Worm (Caenorhabditis elegans): ENCODE measurements around the gene ZK688.12.
A peak's percentile ranks its signal among the peaks of the same experiment; 100 is the strongest.

Gene ZK688.12

ce11 chrIII:7892333-7892732, 21.1 kb downstream of the ZK688.12 start:
- TF ChIP-seq hmbx-1 (tag; optimal IDR thresholded peaks at IDR 0.05) (no peak), B0310.2 (tag; optimal IDR thresholded peaks at IDR 0.05) (no peak), scrt-1 (GFP tag; IDR thresholded peaks at IDR 0.05) (no peak), tbx-37 (GFP tag; conservative IDR thresholded peaks at IDR 0.05) (no peak), ama-1 (optimal IDR thresholded peaks at IDR 0.05) (no peak), hmg-4 (GFP tag; optimal IDR thresholded peaks at IDR 0.05) (no peak), pes-1 (GFP tag; IDR thresholded peaks at IDR 0.05) (no peak), tbx-11 (GFP tag; IDR thresholded peaks at IDR 0.05) (no peak), ceh-36 (tag; optimal IDR thresholded peaks at IDR 0.05) (no peak), hnd-1 (tag; optimal IDR thresholded peaks at IDR 0.05) (no peak), ceh-13 (GFP tag; optimal IDR thresholded peaks at IDR 0.05) (no peak), tra-4 (tag; optimal IDR thresholded peaks at IDR 0.05) (no peak), aly-1 (tag; optimal IDR thresholded peaks at IDR 0.05) (no peak), flt-1 (GFP tag; IDR thresholded peaks at IDR 0.05) (no peak)

DNA sequence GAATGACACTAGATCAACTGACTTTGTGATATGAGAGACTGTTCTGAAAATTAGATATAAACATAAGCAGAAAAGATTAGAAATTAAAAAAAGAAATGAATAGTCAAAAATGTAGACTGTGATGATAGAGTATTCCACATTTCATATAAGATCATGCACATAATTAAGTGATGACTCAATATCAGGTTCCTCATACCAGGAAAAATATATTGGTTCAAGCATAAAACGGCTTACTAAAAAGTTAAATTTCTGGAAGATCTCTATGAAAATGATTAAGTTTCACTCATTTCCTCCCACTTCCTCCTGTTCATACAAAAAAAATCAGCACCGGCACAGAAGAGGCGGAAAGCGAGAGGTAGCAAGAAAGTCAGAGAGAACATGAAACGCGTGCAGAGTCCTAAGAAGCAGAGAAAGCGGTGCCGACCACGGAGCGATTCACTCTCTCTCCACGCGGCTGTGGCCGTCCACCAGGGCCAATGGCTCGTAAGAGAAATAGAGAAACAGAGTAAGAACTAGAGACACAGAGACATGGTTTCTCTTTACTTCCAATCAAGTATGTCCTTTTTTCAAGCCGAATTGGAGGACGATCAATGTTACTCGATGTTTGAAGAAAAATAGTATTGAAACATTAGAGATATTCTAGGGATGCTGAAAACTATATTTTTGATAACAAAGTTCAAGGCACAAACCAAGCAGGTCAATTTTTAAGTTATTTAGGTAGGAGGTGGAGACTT, 21.6 kb downstream of the ZK688.12 start, which contains the start of the genes ZK688.5 and fahd-1:
TSS of gene ZK688.5 (minus strand) at position 51 of the 734 bp plus-strand sequence.
TSS of gene fahd-1 (plus strand) at position 684 of the 734 bp plus-strand sequence.
- peak; percentile 10 for TF ChIP-seq F13C5.2 (tag; optimal IDR thresholded peaks at IDR 0.05)
- peak; percentile 58; the same call in 1 of the 2 replicates for TF ChIP-seq sea-1 (GFP tag; conservative IDR thresholded peaks at IDR 0.05)
- TF ChIP-seq tbx-37 (GFP tag; conservative IDR thresholded peaks at IDR 0.05), result no peak
- TF ChIP-seq aly-1 (tag; optimal IDR thresholded peaks at IDR 0.05), result no peak

- no peak for TF ChIP-seq scrt-1 (GFP tag; IDR thresholded peaks at IDR 0.05)
- TF ChIP-seq ets-7 (tag; optimal IDR thresholded peaks at IDR 0.05), result no peak
- no peak for TF ChIP-seq ceh-13 (GFP tag; optimal IDR thresholded peaks at IDR 0.05)
- no peak for TF ChIP-seq tbx-11 (GFP tag; IDR thresholded peaks at IDR 0.05)
- no peak for TF ChIP-seq hmbx-1 (tag; optimal IDR thresholded peaks at IDR 0.05)
- TF ChIP-seq aly-1 (tag; optimal IDR thresholded peaks at IDR 0.05), result no peak
- TF ChIP-seq B0310.2 (tag; optimal IDR thresholded peaks at IDR 0.05), result no peak
- no peak for TF ChIP-seq pes-1 (GFP tag; IDR thresholded peaks at IDR 0.05)
- TF ChIP-seq tbx-37 (GFP tag; conservative IDR thresholded peaks at IDR 0.05), result no peak
- TF ChIP-seq sea-1 (GFP tag; conservative IDR thresholded peaks at IDR 0.05), result no peak
- TF ChIP-seq ama-1 (optimal IDR thresholded peaks at IDR 0.05), result no peak
- TF ChIP-seq F13C5.2 (tag; optimal IDR thresholded peaks at IDR 0.05), result no peak
- no peak for TF ChIP-seq tra-4 (tag; optimal IDR thresholded peaks at IDR 0.05)
- TF ChIP-seq hmg-4 (GFP tag; optimal IDR thresholded peaks at IDR 0.05), result no peak
- no peak for TF ChIP-seq ceh-36 (tag; optimal IDR thresholded peaks at IDR 0.05)
- no peak for TF ChIP-seq hnd-1 (tag; optimal IDR thresholded peaks at IDR 0.05)
- TF ChIP-seq flt-1 (GFP tag; IDR thresholded peaks at IDR 0.05), result no peak
These were observed 24.4 kb downstream of the ZK688.12 start for ce11 chrIII:7889036-7889435.

ce11 chrIII:7884863-7885262, 28.5 kb downstream of the ZK688.12 start, which contains the start of gene ZK688.11:
Gene ZK688.11 (minus strand): TSS chrIII:7884963.
- TF ChIP-seq aly-1 (tag; optimal IDR thresholded peaks at IDR 0.05), result no peak
- TF ChIP-seq scrt-1 (GFP tag; IDR thresholded peaks at IDR 0.05), result no peak
- TF ChIP-seq tbx-11 (GFP tag; IDR thresholded peaks at IDR 0.05), result no peak
- TF ChIP-seq tbx-37 (GFP tag; conservative IDR thresholded peaks at IDR 0.05), result no peak
- no peak for TF ChIP-seq ceh-13 (GFP tag; optimal IDR thresholded peaks at IDR 0.05)
- no peak for TF ChIP-seq hmg-4 (GFP tag; optimal IDR thresholded peaks at IDR 0.05)
- TF ChIP-seq ets-7 (tag; optimal IDR thresholded peaks at IDR 0.05), result no peak
- TF ChIP-seq pes-1 (GFP tag; IDR thresholded peaks at IDR 0.05), result no peak
- TF ChIP-seq ceh-36 (tag; optimal IDR thresholded peaks at IDR 0.05), result no peak
- TF ChIP-seq sea-1 (GFP tag; conservative IDR thresholded peaks at IDR 0.05), result no peak
- no peak for TF ChIP-seq ama-1 (optimal IDR thresholded peaks at IDR 0.05)
- no peak for TF ChIP-seq hnd-1 (tag; optimal IDR thresholded peaks at IDR 0.05)
- TF ChIP-seq flt-1 (GFP tag; IDR thresholded peaks at IDR 0.05), result no peak
- TF ChIP-seq hmbx-1 (tag; optimal IDR thresholded peaks at IDR 0.05), result no peak
- no peak for TF ChIP-seq F13C5.2 (tag; optimal IDR thresholded peaks at IDR 0.05)
- no peak for TF ChIP-seq tra-4 (tag; optimal IDR thresholded peaks at IDR 0.05)
- TF ChIP-seq B0310.2 (tag; optimal IDR thresholded peaks at IDR 0.05), result no peak

- TF ChIP-seq ets-7 (tag; optimal IDR thresholded peaks at IDR 0.05) (no peak), hmg-4 (GFP tag; optimal IDR thresholded peaks at IDR 0.05) (no peak), aly-1 (tag; optimal IDR thresholded peaks at IDR 0.05) (no peak), ama-1 (optimal IDR thresholded peaks at IDR 0.05) (no peak), flt-1 (GFP tag; IDR thresholded peaks at IDR 0.05) (no peak), pes-1 (GFP tag; IDR thresholded peaks at IDR 0.05) (no peak), tra-4 (tag; optimal IDR thresholded peaks at IDR 0.05) (no peak), hmbx-1 (tag; optimal IDR thresholded peaks at IDR 0.05) (no peak), sea-1 (GFP tag; conservative IDR thresholded peaks at IDR 0.05) (no peak), ceh-13 (GFP tag; optimal IDR thresholded peaks at IDR 0.05) (no peak), hnd-1 (tag; optimal IDR thresholded peaks at IDR 0.05) (no peak), tbx-37 (GFP tag; conservative IDR thresholded peaks at IDR 0.05) (no peak), F13C5.2 (tag; optimal IDR thresholded peaks at IDR 0.05) (no peak), scrt-1 (GFP tag; IDR thresholded peaks at IDR 0.05) (no peak), tbx-11 (GFP tag; IDR thresholded peaks at IDR 0.05) (no peak)
These were observed 30.5 kb downstream of the ZK688.12 start, which contains the start of gene ZK688.9 for ce11 chrIII:7882900-7883299. Gene ZK688.9 (minus strand): TSS chrIII:7883000.

ce11 chrIII:7880132-7880715, 33.2 kb downstream of the ZK688.12 start:
- TF ChIP-seq flt-1 (GFP tag; IDR thresholded peaks at IDR 0.05) (no peak), hmg-4 (GFP tag; optimal IDR thresholded peaks at IDR 0.05) (no peak), F13C5.2 (tag; optimal IDR thresholded peaks at IDR 0.05) (no peak), hnd-1 (tag; optimal IDR thresholded peaks at IDR 0.05) (no peak), ceh-36 (tag; optimal IDR thresholded peaks at IDR 0.05) (no peak), tbx-11 (GFP tag; IDR thresholded peaks at IDR 0.05) (no peak), ceh-13 (GFP tag; optimal IDR thresholded peaks at IDR 0.05) (no peak), ets-7 (tag; optimal IDR thresholded peaks at IDR 0.05) (no peak), sea-1 (GFP tag; conservative IDR thresholded peaks at IDR 0.05) (no peak), B0310.2 (tag; optimal IDR thresholded peaks at IDR 0.05) (no peak), tbx-37 (GFP tag; conservative IDR thresholded peaks at IDR 0.05) (no peak)

All from whole organism, early embryonic.